Fruit fly (Drosophila melanogaster) whole organism, wandering third instar larva: ENCODE measurements around the gene CG9312.

ENCODE experiments used
- CG9705 ChIP-seq: fragments of 200-800 bp; sonication (Bioruptor generic); optimal IDR thresholded peaks from 2 replicates; lab custom pipeline; 2018; ENCODE audit warnings: missing biosample characterization, mild to moderate bottlenecking, missing genetic modification characterization
- CrebA ChIP-seq: fragments of 200-800 bp; sonication (Bioruptor generic); optimal IDR thresholded peaks from 2 replicates; lab custom pipeline; 2016; ENCODE audit warnings: missing biosample characterization, mild to moderate bottlenecking, missing genetic modification characterization, borderline replicate concordance
- Dfd ChIP-seq: fragments of >200 bp; optimal IDR thresholded peaks from 2 replicates; lab custom pipeline; 2017; ENCODE audit warnings: missing biosample characterization, missing genetic modification characterization
- Dif ChIP-seq: fragments of 200-275, 200-300 bp; sonication (Bioruptor generic); optimal IDR thresholded peaks from 2 replicates; lab custom pipeline; 2018; ENCODE audit warnings: missing biosample characterization, missing genetic modification characterization; ENCODE audit not compliant: partially characterized antibody
- GATAd ChIP-seq: sonication (Bioruptor generic); optimal IDR thresholded peaks from 2 replicates; lab custom pipeline; 2016; ENCODE audit warnings: missing biosample characterization, missing genetic modification characterization
- HLH106 ChIP-seq: fragments of 200-800 bp; optimal IDR thresholded peaks from 3 replicates; lab custom pipeline; 2019; ENCODE audit warnings: missing biosample characterization, mild to moderate bottlenecking, missing genetic modification characterization, moderate library complexity
- Hr78 ChIP-seq: fragments of >200 bp; optimal IDR thresholded peaks from 2 replicates; lab custom pipeline; 2017; ENCODE audit warnings: missing biosample characterization, missing genetic modification characterization
- Hr83 ChIP-seq: fragments of 200-300 bp; sonication (Bioruptor generic); optimal IDR thresholded peaks from 2 replicates; lab custom pipeline; 2016; ENCODE audit warnings: missing biosample characterization, mild to moderate bottlenecking, missing genetic modification characterization, moderate library complexity; ENCODE audit not compliant: poor library complexity, severe bottlenecking
- Jra ChIP-seq: sonication (Bioruptor generic); optimal IDR thresholded peaks from 2 replicates; lab custom pipeline; 2016; ENCODE audit warnings: missing biosample characterization, missing genetic modification characterization
- Myc ChIP-seq: fragments of >200 bp; optimal IDR thresholded peaks from 2 replicates; lab custom pipeline; 2017
- N ChIP-seq: fragments of >200 bp; optimal IDR thresholded peaks from 2 replicates; lab custom pipeline; 2018; ENCODE audit warnings: missing biosample characterization, missing external identifiers, missing genetic modification characterization
- OdsH ChIP-seq: fragments of 200-800 bp; sonication (Bioruptor generic); optimal IDR thresholded peaks from 2 replicates; lab custom pipeline; 2016; ENCODE audit warnings: missing biosample characterization, mild to moderate bottlenecking, missing genetic modification characterization
- Rel ChIP-seq, 2 experiments: fragments of 200-800 bp; sonication (Bioruptor generic) in 1 of 2; optimal IDR thresholded peaks; 2 replicates in 1 of 2; 3 replicates in 1 of 2; lab custom pipeline; 2016 to 2019; ENCODE audit warnings: mild to moderate bottlenecking in 2 of 2, missing biosample characterization in 2 of 2, missing genetic modification characterization in 2 of 2, moderate library complexity in 1 of 2
- Sp1 ChIP-seq: fragments of 200-800 bp; sonication (Bioruptor generic); optimal IDR thresholded peaks from 3 replicates; lab custom pipeline; 2019; ENCODE audit warnings: missing biosample characterization, mild to moderate bottlenecking, missing genetic modification characterization, moderate library complexity
- br ChIP-seq: fragments of 200-800 bp; sonication (Bioruptor generic); optimal IDR thresholded peaks from 2 replicates; lab custom pipeline; 2016; ENCODE audit warnings: missing biosample characterization, missing genetic modification characterization
- brk ChIP-seq: fragments of 200-800 bp; sonication (Bioruptor generic); optimal IDR thresholded peaks from 2 replicates; lab custom pipeline; 2016; ENCODE audit warnings: missing biosample characterization, mild to moderate bottlenecking, missing genetic modification characterization
- dl ChIP-seq, 2 experiments: fragments of 175-275, 200-275 bp in 1 of 2; fragments of 200-275 bp in 1 of 2; sonication (Bioruptor generic); optimal IDR thresholded peaks; lab custom pipeline; 2018; ENCODE audit warnings: mild to moderate bottlenecking in 2 of 2, missing biosample characterization in 2 of 2, missing genetic modification characterization in 2 of 2, moderate library complexity in 2 of 2; ENCODE audit not compliant: partially characterized antibody in 2 of 2, insufficient read depth in 1 of 2
- ey ChIP-seq: fragments of 200-800 bp; sonication (Bioruptor generic); optimal IDR thresholded peaks from 2 replicates; lab custom pipeline; 2016; ENCODE audit warnings: missing biosample characterization, missing genetic modification characterization
- foxo ChIP-seq, 2 experiments: fragments of 200-800 bp; sonication (Bioruptor generic); optimal IDR thresholded peaks; 2 replicates in 1 of 2; 3 replicates in 1 of 2; lab custom pipeline; 2016 to 2017; ENCODE audit warnings: missing biosample characterization in 2 of 2, missing genetic modification characterization in 2 of 2
- fru ChIP-seq: fragments of 200-800 bp; sonication (Bioruptor generic); optimal IDR thresholded peaks from 3 replicates; lab custom pipeline; 2016; ENCODE audit warnings: missing biosample characterization, mild to moderate bottlenecking, missing genetic modification characterization
- h ChIP-seq: fragments of 200-800 bp; sonication (Bioruptor generic); optimal IDR thresholded peaks from 3 replicates; lab custom pipeline; 2016; ENCODE audit warnings: missing biosample characterization, mild to moderate bottlenecking, missing genetic modification characterization
- lola ChIP-seq: fragments of >200 bp; optimal IDR thresholded peaks from 2 replicates; lab custom pipeline; 2017; ENCODE audit warnings: missing biosample characterization, missing genetic modification characterization
- psq ChIP-seq: fragments of 200-800 bp; sonication (Bioruptor generic); optimal IDR thresholded peaks from 3 replicates; lab custom pipeline; 2017; ENCODE audit warnings: missing biosample characterization, mild to moderate bottlenecking, missing genetic modification characterization, moderate library complexity
- rgr ChIP-seq: fragments of 200-800 bp; sonication (Bioruptor generic); optimal IDR thresholded peaks from 3 replicates; lab custom pipeline; 2016; ENCODE audit warnings: missing biosample characterization, mild to moderate bottlenecking, missing genetic modification characterization
- sage ChIP-seq: fragments of 200-800 bp; sonication (Bioruptor generic); optimal IDR thresholded peaks from 2 replicates; lab custom pipeline; 2016; ENCODE audit warnings: missing biosample characterization, mild to moderate bottlenecking, missing genetic modification characterization
- tai ChIP-seq: sonication (Bioruptor generic); optimal IDR thresholded peaks from 2 replicates; lab custom pipeline; 2016; ENCODE audit warnings: missing biosample characterization, missing genetic modification characterization
- usp ChIP-seq: fragments of >200 bp; optimal IDR thresholded peaks from 2 replicates; lab custom pipeline; 2017; ENCODE audit warnings: missing biosample characterization, missing genetic modification characterization
- woc ChIP-seq: sonication (Bioruptor generic); optimal IDR thresholded peaks from 2 replicates; lab custom pipeline; 2016; ENCODE audit warnings: missing biosample characterization, mild to moderate bottlenecking, missing genetic modification characterization

CG9312 gene

dm6 chr3R:13720798-13721197 lies 44.8 kb upstream of the CG9312 start:
- TF ChIP-seq usp (GFP tag; lab: Kevin White, UChicago) (no peak), ey (GFP tag; lab: Kevin White, UChicago) (no peak), foxo (GFP tag; optimal IDR thresholded peaks at IDR 0.05; lab: Kevin White, UChicago) (no peak), fru (no peak), Hr78 (GFP tag; lab: Kevin White, UChicago) (no peak), OdsH (GFP tag; lab: Kevin White, UChicago) (no peak), Rel (GFP tag; optimal IDR thresholded peaks at IDR 0.05; lab: Kevin White, UChicago) (no peak), Rel (tag; optimal IDR thresholded peaks at IDR 0.05; lab: Kevin White, UChicago) (no peak), CG9705 (GFP tag; lab: Kevin White, UChicago) (no peak), brk (no peak), Myc (lab: Kevin White, UChicago) (no peak), dl (GFP tag; optimal IDR thresholded peaks at IDR 0.05; lab: Kevin White, UChicago; ENCODE audit: insufficient read depth in 1 of 2, partially characterized antibody in 2 of 2) (no peak), HLH106 (tag; lab: Kevin White, UChicago) (no peak), Dif (no peak), N (no peak), Dfd (no peak), Sp1 (GFP tag; lab: Kevin White, UChicago) (no peak), GATAd (GFP tag; lab: Kevin White, UChicago) (no peak), tai (GFP tag; lab: Kevin White, UChicago) (no peak), h (GFP tag; lab: Kevin White, UChicago) (no peak), woc (GFP tag; lab: Kevin White, UChicago) (no peak)

dm6 chr3R:13721998-13722397 lies 43.6 kb upstream of the CG9312 start:
- TF ChIP-seq fru, result no peak
- no peak for TF ChIP-seq Jra (GFP tag; lab: Kevin White, UChicago)
- no peak for TF ChIP-seq Sp1 (GFP tag; lab: Kevin White, UChicago)
- TF ChIP-seq rgr (GFP tag; lab: Kevin White, UChicago), result no peak
- TF ChIP-seq sage (GFP tag; lab: Kevin White, UChicago), result no peak
- no peak for TF ChIP-seq Hr78 (GFP tag; lab: Kevin White, UChicago)
- TF ChIP-seq OdsH (GFP tag; lab: Kevin White, UChicago), result no peak

DNA sequence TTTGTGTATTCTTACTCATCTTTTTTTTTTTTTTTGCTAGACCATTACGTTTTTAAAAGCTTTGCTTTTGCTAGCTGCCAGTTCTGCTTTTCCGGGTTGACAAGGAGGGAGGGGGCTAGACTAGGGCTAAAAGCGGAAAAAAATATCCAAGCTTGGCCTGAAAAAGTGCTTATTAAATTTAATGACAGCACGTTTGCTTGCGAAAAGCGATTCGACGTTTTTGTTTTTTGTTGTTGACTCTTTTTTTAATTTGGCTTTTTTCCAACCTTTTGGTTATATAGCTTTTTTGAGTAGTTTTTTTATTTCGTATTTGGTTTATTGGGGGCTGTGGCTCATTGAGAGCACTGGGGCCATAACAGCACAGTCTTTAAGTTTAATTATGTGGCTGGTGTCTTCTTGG lies 43.1 kb upstream of the CG9312 start:
- no peak for TF ChIP-seq GATAd (GFP tag; lab: Kevin White, UChicago)
- TF ChIP-seq CrebA (GFP tag; lab: Kevin White, UChicago), result no peak
- TF ChIP-seq, all 38 proteins: peak for 0

- TF ChIP-seq Rel (GFP tag; optimal IDR thresholded peaks at IDR 0.05; lab: Kevin White, UChicago), result no peak
- TF ChIP-seq Rel (tag; optimal IDR thresholded peaks at IDR 0.05; lab: Kevin White, UChicago), result no peak
- TF ChIP-seq Dif, result no peak
- no peak for TF ChIP-seq ey (GFP tag; lab: Kevin White, UChicago)
- no peak for TF ChIP-seq foxo (GFP tag; optimal IDR thresholded peaks at IDR 0.05; lab: Kevin White, UChicago)
These were observed 41.4 kb upstream of the CG9312 start for dm6 chr3R:13724029-13724638.

DNA sequence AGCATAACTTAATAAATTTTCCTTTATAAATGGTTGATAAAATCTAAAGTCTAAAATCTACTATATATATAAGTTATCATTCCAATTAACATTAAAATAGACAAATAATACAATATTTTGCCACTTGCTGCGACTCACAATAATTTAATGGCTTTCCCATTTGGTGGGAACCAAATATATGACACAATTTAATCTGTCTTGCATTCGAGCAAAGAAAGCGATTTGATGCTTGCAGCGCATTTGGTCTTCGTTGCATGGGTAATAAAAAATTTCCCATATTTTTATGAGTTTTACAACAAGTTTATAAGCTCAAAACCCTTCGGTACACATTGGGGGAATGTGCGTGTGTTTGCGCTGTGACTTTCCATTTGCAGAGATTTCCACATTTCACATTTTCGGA lies 38.8 kb upstream of the CG9312 start:
- TF ChIP-seq OdsH (GFP tag; lab: Kevin White, UChicago) (no peak), psq (GFP tag; lab: Kevin White, UChicago) (no peak), GATAd (GFP tag; lab: Kevin White, UChicago) (no peak), tai (GFP tag; lab: Kevin White, UChicago) (no peak), Hr83 (no peak), br (GFP tag; lab: Kevin White, UChicago) (no peak), Sp1 (GFP tag; lab: Kevin White, UChicago) (no peak), rgr (GFP tag; lab: Kevin White, UChicago) (no peak), usp (GFP tag; lab: Kevin White, UChicago) (no peak), dl (GFP tag; optimal IDR thresholded peaks at IDR 0.05; lab: Kevin White, UChicago; ENCODE audit: insufficient read depth in 1 of 2, partially characterized antibody in 2 of 2) (no peak), fru (no peak), Dfd (no peak), lola (no peak), Rel (GFP tag; optimal IDR thresholded peaks at IDR 0.05; lab: Kevin White, UChicago) (no peak), Rel (tag; optimal IDR thresholded peaks at IDR 0.05; lab: Kevin White, UChicago) (no peak), HLH106 (tag; lab: Kevin White, UChicago) (no peak), ey (GFP tag; lab: Kevin White, UChicago) (no peak), brk (no peak)
